Fruit fly (Drosophila melanogaster) S2 (cell line): ENCODE data around the gene CG33722.

Experiments used
- CG8478 ChIP-seq: fragments of >200 bp; optimal IDR thresholded peaks from 2 replicates; lab custom pipeline; 2018
- CTCF ChIP-seq, 2 experiments: fragments of >200 bp; optimal IDR thresholded peaks; 2 replicates each; lab custom pipeline; 2018

- TF ChIP-seq CTCF (optimal IDR thresholded peaks at IDR 0.05; lab: Kevin White, UChicago) (no peak), CG8478 (lab: Kevin White, UChicago) (no peak)
Observed at dm6 chr3R:8205292-8205893, 38.5 kb upstream of the CG33722 start.
